Worm (Caenorhabditis elegans) whole organism, young adult: Measurements from ENCODE around the gene C27B7.9.

Experiments
- bed-2 ChIP-seq: fragments of 200-800 bp; sonication (Bioruptor generic); IDR thresholded peaks from 2 replicates; pipeline ENCODE4 v1.3.6; 2022; ENCODE audit warnings: missing genetic modification reagents, missing genetic modification characterization, missing compliant biosample characterization
- ccch-3 ChIP-seq: fragments of 200-800 bp; sonication (Bioruptor generic); optimal IDR thresholded peaks from 2 replicates; lab custom pipeline; 2018; ENCODE audit warnings: mild to moderate bottlenecking, missing genetic modification characterization, missing compliant biosample characterization
- ztf-26 ChIP-seq: sonication (generic microtip); optimal IDR thresholded peaks from 2 replicates; lab custom pipeline; 2017; ENCODE audit warnings: missing genetic modification characterization, missing compliant biosample characterization

- TF ChIP-seq ztf-26 (tag; lab: Kevin White, UChicago) (no peak), ccch-3 (GFP tag; lab: Kevin White, UChicago) (no peak), bed-2 (no peak)
These were observed 14.6 kb downstream of the C27B7.9 start, which contains the start of gene C27B7.5 for ce11 chrIV:8901346-8901745.
